Fruit fly (Drosophila melanogaster) whole organism, pupa: ENCODE data around the gene mRpS18B.

Experiments
- CG10348 ChIP-seq: fragments of 200-800 bp; sonication (Bioruptor generic); IDR thresholded peaks from 2 replicates; pipeline ENCODE4 v1.3.6; 2022; ENCODE audit warnings: missing biosample characterization, missing genetic modification characterization
- CG12605 ChIP-seq: fragments of 200-800 bp; sonication (Bioruptor generic); IDR thresholded peaks from 2 replicates; pipeline ENCODE4 v1.3.6; 2022; ENCODE audit warnings: missing biosample characterization, missing genetic modification characterization
- CG13204 ChIP-seq: fragments of 200-800 bp; sonication (Bioruptor generic); optimal IDR thresholded peaks from 2 replicates; lab custom pipeline; 2018; ENCODE audit warnings: missing biosample characterization, mild to moderate bottlenecking, missing genetic modification characterization, moderate library complexity
- CG14655 ChIP-seq: fragments of 200-800 bp; sonication (Bioruptor generic); optimal IDR thresholded peaks from 3 replicates; lab custom pipeline; 2017; ENCODE audit warnings: mild to moderate bottlenecking, missing biosample characterization, missing genetic modification reagents, missing genetic modification characterization
- CG15710 ChIP-seq: fragments of 200-800 bp; sonication (Bioruptor generic); optimal IDR thresholded peaks from 2 replicates; lab custom pipeline; 2018; ENCODE audit warnings: missing biosample characterization, mild to moderate bottlenecking, missing genetic modification characterization, moderate library complexity
- CG17806 ChIP-seq: fragments of 200-800 bp; sonication (Bioruptor generic); optimal IDR thresholded peaks from 2 replicates; lab custom pipeline; 2018; ENCODE audit warnings: missing biosample characterization, mild to moderate bottlenecking, missing genetic modification characterization, moderate library complexity
- CG32121 ChIP-seq: fragments of 200-800 bp; sonication (Bioruptor generic); IDR thresholded peaks from 2 replicates; pipeline ENCODE4 v1.3.6; 2022; ENCODE audit warnings: missing biosample characterization, missing genetic modification characterization
- CG34367 ChIP-seq: fragments of 200-800 bp; sonication (Bioruptor generic); optimal IDR thresholded peaks from 2 replicates; lab custom pipeline; 2018; ENCODE audit warnings: missing biosample characterization, mild to moderate bottlenecking, missing genetic modification characterization
- CG4496 ChIP-seq: fragments of 200-800 bp; sonication (Bioruptor generic); IDR thresholded peaks from 3 replicates; pipeline ENCODE4 v1.3.6; 2022; ENCODE audit warnings: missing biosample characterization, missing genetic modification characterization
- CG8159 ChIP-seq: fragments of 200-800 bp; sonication (Bioruptor generic); optimal IDR thresholded peaks from 3 replicates; lab custom pipeline; 2018; ENCODE audit warnings: missing biosample characterization, mild to moderate bottlenecking, missing genetic modification characterization, moderate library complexity
- CG8301 ChIP-seq: fragments of 200-800 bp; sonication (Bioruptor generic); optimal IDR thresholded peaks from 2 replicates; lab custom pipeline; 2018; ENCODE audit warnings: missing biosample characterization, mild to moderate bottlenecking, missing genetic modification characterization
- CG9948 ChIP-seq: fragments of 200-800 bp; sonication (Bioruptor generic); optimal IDR thresholded peaks from 2 replicates; lab custom pipeline; 2018; ENCODE audit warnings: missing biosample characterization, mild to moderate bottlenecking, missing genetic modification characterization, moderate library complexity
- D1 ChIP-seq: fragments of 200-800 bp; sonication (Bioruptor generic); optimal IDR thresholded peaks from 2 replicates; lab custom pipeline; 2018; ENCODE audit warnings: missing biosample characterization, mild to moderate bottlenecking, missing genetic modification characterization, moderate library complexity
- EcR ChIP-seq: fragments of 200-800 bp; sonication (Bioruptor generic); optimal IDR thresholded peaks from 3 replicates; lab custom pipeline; 2019; ENCODE audit warnings: missing biosample characterization, missing genetic modification characterization, mild to moderate bottlenecking, moderate library complexity, missing genetic modification reagents
- Ets98B ChIP-seq: fragments of 200-800 bp; sonication (Bioruptor generic); IDR thresholded peaks from 2 replicates; pipeline ENCODE4 v1.3.6; 2022; ENCODE audit warnings: missing biosample characterization, missing genetic modification characterization
- Pif1A ChIP-seq: fragments of 200-800 bp; sonication (Bioruptor generic); optimal IDR thresholded peaks from 3 replicates; lab custom pipeline; 2016; ENCODE audit warnings: missing biosample characterization, missing genetic modification characterization
- Pif1B ChIP-seq: fragments of 200-800 bp; sonication (Bioruptor generic); optimal IDR thresholded peaks from 3 replicates; lab custom pipeline; 2016; ENCODE audit warnings: missing biosample characterization, missing genetic modification characterization
- Snoo ChIP-seq: fragments of 200-800 bp; sonication (Bioruptor generic); optimal IDR thresholded peaks from 3 replicates; lab custom pipeline; 2017; ENCODE audit warnings: missing biosample characterization, mild to moderate bottlenecking, missing genetic modification characterization, inconsistent platforms
- fd96Ca ChIP-seq: fragments of 200-800 bp; sonication (Bioruptor generic); IDR thresholded peaks from 3 replicates; pipeline ENCODE4 v1.3.6; 2022; ENCODE audit warnings: missing biosample characterization, missing genetic modification characterization
- gl ChIP-seq: fragments of 200-800 bp; sonication (Bioruptor generic); optimal IDR thresholded peaks from 2 replicates; lab custom pipeline; 2018; ENCODE audit warnings: missing biosample characterization, mild to moderate bottlenecking, missing genetic modification characterization
- rn ChIP-seq: fragments of 200-800 bp; sonication (Bioruptor generic); IDR thresholded peaks from 2 replicates; pipeline ENCODE4 v1.3.6; 2022; ENCODE audit warnings: missing biosample characterization, missing genetic modification characterization

mRpS18B gene

DNA sequence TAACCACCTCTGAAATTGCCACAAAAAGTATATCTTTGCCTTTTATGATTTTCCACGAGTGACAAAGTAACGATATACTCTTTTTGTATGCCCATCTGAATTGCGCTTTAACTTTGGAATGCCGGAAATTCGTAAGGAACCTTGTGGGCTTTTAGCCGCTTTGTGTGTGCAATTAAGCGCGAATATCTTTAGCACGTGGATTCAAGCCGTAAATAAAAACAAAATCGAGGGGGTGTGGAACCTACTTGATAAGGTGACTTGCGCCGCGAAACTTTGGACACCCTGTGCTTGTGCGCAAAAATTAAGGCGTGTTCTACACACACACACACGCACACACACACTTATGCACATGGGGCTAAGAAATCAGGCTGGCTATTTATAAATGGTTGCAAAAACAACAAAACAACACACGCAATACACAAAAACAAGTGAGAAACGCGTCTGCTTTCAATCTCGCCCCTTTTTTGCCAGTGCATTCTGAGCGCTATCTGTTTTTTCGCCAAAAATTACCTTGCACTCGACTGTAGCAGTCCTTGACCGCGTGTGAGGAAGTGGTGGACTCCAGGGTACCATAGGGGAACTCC is 12.9 kb downstream of the mRpS18B start:
- TF ChIP-seq CG13204 (GFP tag; lab: Kevin White, UChicago) (peak; percentile 39), CG12605 (peak; percentile 64; the same call in 1 of the 2 replicates), CG32121 (GFP tag; lab: Robert Waterston, UW) (peak; percentile 28), CG34367 (tag; lab: Kevin White, UChicago) (no peak)

DNA sequence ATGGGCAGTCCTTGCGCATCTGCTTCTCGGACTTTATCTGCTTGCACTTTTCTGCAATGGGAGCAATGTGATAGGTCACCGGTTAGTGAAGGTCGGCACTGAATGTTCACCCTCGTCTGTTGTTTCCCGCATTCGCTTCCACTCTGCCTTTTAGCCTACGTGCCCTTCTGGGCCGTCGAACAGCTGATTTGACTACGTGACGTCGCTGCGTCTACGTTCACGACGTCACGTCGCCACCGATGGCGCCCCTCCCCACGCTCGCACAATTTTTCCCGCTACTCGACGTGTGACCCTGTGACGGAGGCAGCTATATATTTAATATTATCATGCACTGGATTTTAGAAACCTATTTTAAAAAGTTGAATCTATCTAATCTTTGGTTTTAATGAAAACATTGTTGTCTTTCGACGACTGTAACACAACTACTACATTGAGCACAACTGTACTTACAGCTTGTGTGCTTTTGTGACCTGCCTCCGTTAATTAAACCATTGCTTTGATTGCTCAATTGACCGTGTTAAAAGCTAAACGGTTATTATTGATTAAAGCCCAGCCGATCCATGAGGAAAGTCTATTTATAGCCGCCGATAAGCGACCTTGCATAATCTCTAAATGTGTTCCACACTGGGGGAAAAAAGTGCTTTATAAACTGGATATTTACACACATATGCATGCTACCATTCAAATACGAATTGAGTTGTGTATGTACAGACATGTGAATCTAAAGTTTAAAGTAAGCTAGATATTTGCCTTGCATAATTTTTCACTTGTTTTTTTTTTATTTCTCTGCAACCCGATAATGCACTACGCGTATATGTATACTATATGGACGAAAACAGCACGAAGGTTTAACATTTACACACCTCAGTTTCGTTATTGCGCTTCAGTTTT is 13.8 kb downstream of the mRpS18B start:
- TF ChIP-seq CG34367 (tag; lab: Kevin White, UChicago): peak; percentile 14
- no peak for TF ChIP-seq rn
- peak; percentile 39 for TF ChIP-seq CG8301 (tag; lab: Kevin White, UChicago)
- peak; percentile 14 for TF ChIP-seq CG9948 (tag; lab: Kevin White, UChicago)
- TF ChIP-seq CG12605: no peak
- TF ChIP-seq CG13204 (GFP tag; lab: Kevin White, UChicago): no peak
- TF ChIP-seq CG15710 (tag; lab: Kevin White, UChicago): peak; percentile 40
- TF ChIP-seq fd96Ca (GFP tag; lab: Robert Waterston, UW): 0 out of 3 replicates have a peak, but pooled peaks have one; percentile 21
- peak; percentile 68 for TF ChIP-seq CG4496 (GFP tag; lab: Robert Waterston, UW)
- TF ChIP-seq CG10348 (GFP tag; lab: Robert Waterston, UW): no peak
- TF ChIP-seq CG14655: peak; percentile 28
- TF ChIP-seq EcR: peak; percentile 6
- no peak for TF ChIP-seq gl
- peak; percentile 38 for TF ChIP-seq CG8159
- TF ChIP-seq Ets98B: peak; percentile 53
- TF ChIP-seq Snoo (tag; lab: Kevin White, UChicago): peak; percentile 17
- TF ChIP-seq CG17806 (tag; lab: Kevin White, UChicago): peak; percentile 41
- TF ChIP-seq D1 (tag; lab: Kevin White, UChicago): no peak
- peak; percentile 24 for TF ChIP-seq Pif1A (GFP tag; lab: Kevin White, UChicago)
- TF ChIP-seq CG32121 (GFP tag; lab: Robert Waterston, UW): peak; percentile 27; the same call in 1 of the 2 replicates
- no peak for TF ChIP-seq Pif1B (GFP tag; lab: Kevin White, UChicago)
- TF ChIP-seq, all 21 proteins: peak for 14

DNA sequence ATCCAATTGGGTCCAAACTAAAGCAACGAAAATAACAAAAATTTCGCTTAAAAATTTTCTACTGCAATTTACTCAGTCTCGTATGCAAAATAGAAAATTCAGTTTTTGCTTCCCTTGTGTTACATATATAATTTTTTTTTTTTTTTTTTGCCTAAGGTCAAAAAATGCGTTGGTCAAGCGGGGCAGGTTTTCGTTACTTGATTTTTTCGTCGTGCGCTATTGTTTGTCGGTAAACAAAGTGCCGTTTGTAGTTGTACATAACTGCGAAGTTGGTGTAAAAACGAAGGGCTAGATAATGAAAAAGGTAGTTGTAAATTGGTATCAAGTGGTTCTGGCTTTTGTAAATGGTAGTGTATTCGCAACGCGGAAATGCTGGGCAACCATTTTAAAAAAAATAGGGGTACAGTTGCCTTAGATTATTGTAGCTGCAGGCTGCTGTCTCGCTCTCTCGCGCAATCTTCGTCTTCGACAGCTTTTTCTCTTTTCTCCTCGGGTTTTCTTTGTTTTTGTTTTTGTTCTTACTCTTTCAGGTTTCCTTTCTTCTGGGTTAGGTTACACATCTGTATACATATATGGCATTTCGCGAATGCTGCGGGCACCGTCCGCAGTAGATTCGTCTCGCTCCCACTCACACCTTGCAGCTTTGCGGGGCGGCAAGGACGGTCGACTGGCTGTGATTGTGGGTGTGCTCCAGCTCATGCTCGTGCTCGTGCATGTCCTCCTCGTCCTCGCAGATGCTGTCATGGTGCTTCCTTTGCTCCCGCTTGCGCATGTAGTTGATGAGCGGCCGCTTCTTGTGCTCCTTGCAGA is 14.7 kb downstream of the mRpS18B start:
- no peak for TF ChIP-seq Ets98B
- peak; percentile 51 for TF ChIP-seq CG13204 (GFP tag; lab: Kevin White, UChicago)
- no peak for TF ChIP-seq CG17806 (tag; lab: Kevin White, UChicago)
- peak; percentile 50 for TF ChIP-seq EcR

DNA sequence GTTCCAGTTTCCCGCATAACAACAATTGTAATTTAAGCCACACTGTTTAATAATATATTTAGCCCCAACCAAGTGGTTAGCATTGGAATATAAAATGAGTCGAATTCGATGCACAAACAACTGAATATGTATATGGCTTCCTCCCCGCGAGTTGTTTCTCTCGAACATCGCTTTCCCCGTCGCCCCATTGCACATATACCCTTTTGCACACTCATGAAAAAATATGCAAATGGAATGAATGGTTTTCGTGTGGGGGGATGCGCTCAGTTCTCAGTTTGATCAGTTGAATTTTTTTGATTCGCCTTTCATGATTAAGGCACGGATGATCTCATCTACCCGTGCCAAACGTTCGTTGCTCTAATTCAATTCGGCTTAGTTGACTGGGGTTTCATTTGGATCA is 16.3 kb downstream of the mRpS18B start:
- TF ChIP-seq CG12605 (no peak), CG32121 (GFP tag; lab: Robert Waterston, UW) (0 out of 2 replicates have a peak, but pooled peaks have one; percentile 14), gl (peak; percentile 5), CG4496 (GFP tag; lab: Robert Waterston, UW) (0 out of 3 replicates have a peak, but pooled peaks have one; percentile 24)

DNA sequence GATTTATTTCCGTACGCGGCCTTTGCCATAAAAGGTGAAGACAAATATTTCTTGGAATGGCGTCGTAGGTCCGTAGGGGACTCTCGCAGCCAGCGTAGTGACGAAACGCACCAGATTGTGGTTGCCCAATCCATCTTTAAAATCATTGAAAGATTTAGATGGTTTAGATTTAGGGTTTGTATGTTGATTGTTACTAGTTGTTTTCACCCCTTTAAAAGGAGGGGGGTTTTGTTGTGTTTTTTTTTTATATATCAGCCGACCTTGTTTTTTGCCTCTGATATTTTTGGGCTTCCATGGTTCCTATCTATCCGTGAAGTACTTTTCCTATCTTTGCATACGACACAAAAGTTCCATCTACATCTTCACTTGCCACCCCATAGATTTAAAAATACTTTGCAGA is 18.2 kb downstream of the mRpS18B start:
- TF ChIP-seq Pif1A (GFP tag; lab: Kevin White, UChicago) (peak; percentile 11), CG4496 (GFP tag; lab: Robert Waterston, UW) (no peak)

dm6 chr2L:20077423-20078401 is 19.3 kb downstream of the mRpS18B start:
- peak; percentile 59 for TF ChIP-seq EcR
- no peak for TF ChIP-seq CG32121 (GFP tag; lab: Robert Waterston, UW)
